Fruit fly (Drosophila melanogaster): ENCODE data around the gene CG42571.

The CG42571 gene

dm6 chr3L:15692388-15692787 is 23.9 kb upstream of the CG42571 start:
- TF ChIP-seq gl (tag; optimal IDR thresholded peaks at IDR 0.05), result no peak
- no peak for TF ChIP-seq CG4496 (GFP tag; IDR thresholded peaks at IDR 0.05)
- TF ChIP-seq CG8301 (tag; optimal IDR thresholded peaks at IDR 0.05), result no peak
- TF ChIP-seq CG13204 (GFP tag; optimal IDR thresholded peaks at IDR 0.05), result no peak
- TF ChIP-seq CG12605 (GFP tag; IDR thresholded peaks at IDR 0.05), result no peak
- TF ChIP-seq D1 (tag; optimal IDR thresholded peaks at IDR 0.05), result no peak
- TF ChIP-seq Pif1A (GFP tag; optimal IDR thresholded peaks at IDR 0.05), result no peak
- no peak for TF ChIP-seq rn (GFP tag; IDR thresholded peaks at IDR 0.05)
- no peak for TF ChIP-seq fd96Ca (GFP tag; IDR thresholded peaks at IDR 0.05)

dm6 chr3L:15692794-15693532 is 23.3 kb upstream of the CG42571 start:
- TF ChIP-seq CG15710 (tag; optimal IDR thresholded peaks at IDR 0.05), result peak; percentile 20
- no peak for TF ChIP-seq CG10348 (GFP tag; IDR thresholded peaks at IDR 0.05)
- no peak for TF ChIP-seq CG32121 (GFP tag; IDR thresholded peaks at IDR 0.05)
- no peak for TF ChIP-seq CG12605 (GFP tag; IDR thresholded peaks at IDR 0.05)
- TF ChIP-seq CG9948 (tag; optimal IDR thresholded peaks at IDR 0.05), result peak; percentile 48
- TF ChIP-seq Pif1A (GFP tag; optimal IDR thresholded peaks at IDR 0.05), result no peak
- peak; percentile 59 for TF ChIP-seq CG8159 (tag; optimal IDR thresholded peaks at IDR 0.05)
- TF ChIP-seq CG14655 (GFP tag; optimal IDR thresholded peaks at IDR 0.05), result peak; percentile 57
- TF ChIP-seq CG8301 (tag; optimal IDR thresholded peaks at IDR 0.05), result no peak
- TF ChIP-seq Ets98B (GFP tag; IDR thresholded peaks at IDR 0.05), result no peak
- TF ChIP-seq CG13204 (GFP tag; optimal IDR thresholded peaks at IDR 0.05), result no peak
- no peak for TF ChIP-seq D1 (tag; optimal IDR thresholded peaks at IDR 0.05)
- no peak for TF ChIP-seq CG4496 (GFP tag; IDR thresholded peaks at IDR 0.05)
- TF ChIP-seq CG17806 (tag; optimal IDR thresholded peaks at IDR 0.05), result peak; percentile 32
- peak; percentile 9 for TF ChIP-seq CG34367 (tag; optimal IDR thresholded peaks at IDR 0.05)
- TF ChIP-seq rn (GFP tag; IDR thresholded peaks at IDR 0.05), result no peak
- TF ChIP-seq EcR (GFP tag; optimal IDR thresholded peaks at IDR 0.05), result no peak
- no peak for TF ChIP-seq gl (tag; optimal IDR thresholded peaks at IDR 0.05)
- no peak for TF ChIP-seq fd96Ca (GFP tag; IDR thresholded peaks at IDR 0.05)
- peak; percentile 4 for TF ChIP-seq Snoo (tag; optimal IDR thresholded peaks at IDR 0.05)
- peak; percentile 25 for TF ChIP-seq Pif1B (GFP tag; optimal IDR thresholded peaks at IDR 0.05)

- no peak for TF ChIP-seq CG8159 (tag; optimal IDR thresholded peaks at IDR 0.05)
- no peak for TF ChIP-seq CG9948 (tag; optimal IDR thresholded peaks at IDR 0.05)
- TF ChIP-seq CG12605 (GFP tag; IDR thresholded peaks at IDR 0.05), result no peak
- TF ChIP-seq Snoo (tag; optimal IDR thresholded peaks at IDR 0.05), result no peak
- no peak for TF ChIP-seq CG15710 (tag; optimal IDR thresholded peaks at IDR 0.05)
- no peak for TF ChIP-seq CG14655 (GFP tag; optimal IDR thresholded peaks at IDR 0.05)
- TF ChIP-seq D1 (tag; optimal IDR thresholded peaks at IDR 0.05), result no peak
- no peak for TF ChIP-seq gl (tag; optimal IDR thresholded peaks at IDR 0.05)
- TF ChIP-seq fd96Ca (GFP tag; IDR thresholded peaks at IDR 0.05), result no peak
- no peak for TF ChIP-seq rn (GFP tag; IDR thresholded peaks at IDR 0.05)
Observed at dm6 chr3L:15694406-15694805, 21.8 kb upstream of the CG42571 start.

dm6 chr3L:15695195-15695594 is 21.1 kb upstream of the CG42571 start:
- TF ChIP-seq CG4496 (GFP tag; IDR thresholded peaks at IDR 0.05) (0 out of 3 replicates have a peak, but pooled peaks have one; percentile 48), fd96Ca (GFP tag; IDR thresholded peaks at IDR 0.05) (no peak), Pif1A (GFP tag; optimal IDR thresholded peaks at IDR 0.05) (no peak), D1 (tag; optimal IDR thresholded peaks at IDR 0.05) (no peak), CG8159 (tag; optimal IDR thresholded peaks at IDR 0.05) (no peak), rn (GFP tag; IDR thresholded peaks at IDR 0.05) (no peak), Pif1B (GFP tag; optimal IDR thresholded peaks at IDR 0.05) (no peak)

- no peak for TF ChIP-seq CG34367 (tag; optimal IDR thresholded peaks at IDR 0.05)
Observed at dm6 chr3L:15697916-15698315, 18.3 kb upstream of the CG42571 start.

- TF ChIP-seq CG12605 (GFP tag; IDR thresholded peaks at IDR 0.05), result no peak
- TF ChIP-seq CG4496 (GFP tag; IDR thresholded peaks at IDR 0.05), result peak; percentile 48; the same call in 2 of the 3 replicates
- no peak for TF ChIP-seq Snoo (tag; optimal IDR thresholded peaks at IDR 0.05)
- no peak for TF ChIP-seq rn (GFP tag; IDR thresholded peaks at IDR 0.05)
- no peak for TF ChIP-seq D1 (tag; optimal IDR thresholded peaks at IDR 0.05)
- no peak for TF ChIP-seq fd96Ca (GFP tag; IDR thresholded peaks at IDR 0.05)
- no peak for TF ChIP-seq CG10348 (GFP tag; IDR thresholded peaks at IDR 0.05)
- TF ChIP-seq CG15710 (tag; optimal IDR thresholded peaks at IDR 0.05), result no peak
- TF ChIP-seq Ets98B (GFP tag; IDR thresholded peaks at IDR 0.05), result peak; percentile 26; the same call in 1 of the 2 replicates
- no peak for TF ChIP-seq CG8159 (tag; optimal IDR thresholded peaks at IDR 0.05)
- no peak for TF ChIP-seq CG17806 (tag; optimal IDR thresholded peaks at IDR 0.05)
- TF ChIP-seq CG13204 (GFP tag; optimal IDR thresholded peaks at IDR 0.05), result peak; percentile 17
- no peak for TF ChIP-seq gl (tag; optimal IDR thresholded peaks at IDR 0.05)
- no peak for TF ChIP-seq CG8301 (tag; optimal IDR thresholded peaks at IDR 0.05)
- peak; percentile 16 for TF ChIP-seq Pif1B (GFP tag; optimal IDR thresholded peaks at IDR 0.05)
- TF ChIP-seq CG32121 (GFP tag; IDR thresholded peaks at IDR 0.05), result no peak
- no peak for TF ChIP-seq CG9948 (tag; optimal IDR thresholded peaks at IDR 0.05)
- TF ChIP-seq CG34367 (tag; optimal IDR thresholded peaks at IDR 0.05), result no peak
- no peak for TF ChIP-seq Pif1A (GFP tag; optimal IDR thresholded peaks at IDR 0.05)
- no peak for TF ChIP-seq CG14655 (GFP tag; optimal IDR thresholded peaks at IDR 0.05)
- TF ChIP-seq EcR (GFP tag; optimal IDR thresholded peaks at IDR 0.05), result peak; percentile 10
Observed at dm6 chr3L:15699626-15700337, 16.5 kb upstream of the CG42571 start, which contains the start of gene comm2. comm2 (minus strand) TSS chr3L:15699850.

All from whole organism, pupa.